Worm (Caenorhabditis elegans) whole organism, L1 larva: ENCODE data around the gene grl-9.

Source experiments
- ama-1 ChIP-seq: fragments of 150-350 bp; optimal IDR thresholded peaks from 2 replicates; lab custom pipeline; 2014
- nhr-11 ChIP-seq: fragments of 150-350 bp; optimal IDR thresholded peaks from 2 replicates; lab custom pipeline; 2014; ENCODE audit warnings: missing biosample characterization, missing genetic modification characterization
- nhr-28 ChIP-seq: fragments of 150-350 bp; optimal IDR thresholded peaks from 2 replicates; lab custom pipeline; 2014; ENCODE audit warnings: missing biosample characterization, missing genetic modification characterization
- skn-1 ChIP-seq: fragments of 150-350 bp; optimal IDR thresholded peaks from 2 replicates; lab custom pipeline; 2014; ENCODE audit warnings: missing biosample characterization, missing genetic modification characterization
- snpc-4 ChIP-seq: fragments of 150-350 bp; optimal IDR thresholded peaks from 2 replicates; lab custom pipeline; 2014; ENCODE audit warnings: missing biosample characterization, missing genetic modification characterization

DNA sequence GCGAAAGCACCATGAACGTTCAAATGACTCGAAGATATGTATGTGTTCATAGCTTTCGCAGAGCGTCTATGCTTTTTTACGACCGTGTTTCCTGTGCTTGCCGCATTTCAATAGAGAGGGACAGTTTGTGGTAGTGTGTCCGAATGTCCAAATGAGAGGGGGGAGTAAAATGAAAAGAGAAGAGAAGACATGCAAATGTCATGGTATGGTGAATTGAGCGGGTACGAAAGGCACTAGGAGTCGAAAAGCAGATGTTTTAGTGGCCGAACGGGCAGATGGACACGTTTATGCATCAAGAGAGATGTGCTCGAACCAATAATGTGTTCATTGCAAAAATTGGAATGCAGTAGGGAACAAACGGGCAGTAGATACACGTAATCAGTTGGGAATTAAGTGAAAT is 46.0 kb downstream of the grl-9 start:
- TF ChIP-seq snpc-4 (tag; lab: Kevin White, UChicago), result no peak
- no peak for TF ChIP-seq nhr-11 (tag; lab: Kevin White, UChicago)
- TF ChIP-seq ama-1 (lab: Kevin White, UChicago), result no peak
- TF ChIP-seq skn-1 (tag; lab: Kevin White, UChicago), result no peak
- no peak for TF ChIP-seq nhr-28 (tag; lab: Kevin White, UChicago)
